Worm (Caenorhabditis elegans): ENCODE measurements around the gene K08C7.7.

DNA sequence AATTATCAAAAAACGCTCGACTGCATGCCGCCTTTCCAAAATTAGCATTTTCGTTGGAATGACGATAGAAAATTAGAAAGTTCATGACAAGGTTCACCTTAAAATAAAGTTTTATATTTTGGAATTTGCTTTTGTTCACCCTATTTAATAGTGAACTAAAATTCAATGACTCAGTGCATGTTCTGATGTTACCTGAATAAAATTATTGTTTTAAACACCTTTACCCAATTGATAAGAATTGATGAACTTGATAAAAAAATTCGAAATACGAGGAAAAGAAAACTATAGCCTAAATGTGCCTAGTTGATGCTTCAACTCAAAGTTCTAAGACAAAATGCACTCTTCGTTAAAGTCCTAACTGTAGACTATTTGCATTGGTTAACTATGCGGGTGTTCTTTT, 3.2 kb upstream of the K08C7.7 start:
- TF ChIP-seq jun-1 (tag; optimal IDR thresholded peaks at IDR 0.05) (no peak), nhr-237 (tag; optimal IDR thresholded peaks at IDR 0.05) (no peak), ZK546.5 (tag; optimal IDR thresholded peaks at IDR 0.05) (no peak), zag-1 (tag; optimal IDR thresholded peaks at IDR 0.05) (no peak), unc-62 (GFP tag; optimal IDR thresholded peaks at IDR 0.05) (no peak), lin-15B (tag; optimal IDR thresholded peaks at IDR 0.05) (no peak), ceh-9 (tag; optimal IDR thresholded peaks at IDR 0.05) (no peak), ceh-28 (tag; optimal IDR thresholded peaks at IDR 0.05) (no peak), fkh-10 (GFP tag; optimal IDR thresholded peaks at IDR 0.05) (no peak), fos-1 (tag; optimal IDR thresholded peaks at IDR 0.05) (no peak), ztf-4 (tag; optimal IDR thresholded peaks at IDR 0.05) (no peak), R02D3.7 (tag; optimal IDR thresholded peaks at IDR 0.05) (no peak)
